Worm (Caenorhabditis elegans) whole organism, L1 larva: ENCODE data around the gene eif-2Bepsilon.

Experiments
- ces-1 ChIP-seq: fragments of 150-350 bp; optimal IDR thresholded peaks from 2 replicates; lab custom pipeline; 2014; ENCODE audit warnings: missing biosample characterization, missing genetic modification reagents, missing genetic modification characterization
- elt-3 ChIP-seq, 6 experiments: fragments of 150-350 bp in 1 of 6; sonication (generic microtip); optimal IDR thresholded peaks; 2 replicates each; lab custom pipeline; 2017 to 2018; ENCODE audit warnings: missing biosample characterization in 6 of 6, missing genetic modification characterization in 6 of 6, inconsistent platforms in 1 of 6
- fos-1 ChIP-seq: fragments of 150-350 bp; optimal IDR thresholded peaks from 2 replicates; lab custom pipeline; 2014; ENCODE audit warnings: missing biosample characterization, missing genetic modification characterization
- nhr-11 ChIP-seq: fragments of 150-350 bp; optimal IDR thresholded peaks from 2 replicates; lab custom pipeline; 2014; ENCODE audit warnings: missing biosample characterization, missing genetic modification characterization
- nhr-71 ChIP-seq: sonication (generic microtip); optimal IDR thresholded peaks from 2 replicates; lab custom pipeline; 2016; ENCODE audit warnings: mild to moderate bottlenecking, missing genetic modification characterization, moderate library complexity, missing compliant biosample characterization

DNA sequence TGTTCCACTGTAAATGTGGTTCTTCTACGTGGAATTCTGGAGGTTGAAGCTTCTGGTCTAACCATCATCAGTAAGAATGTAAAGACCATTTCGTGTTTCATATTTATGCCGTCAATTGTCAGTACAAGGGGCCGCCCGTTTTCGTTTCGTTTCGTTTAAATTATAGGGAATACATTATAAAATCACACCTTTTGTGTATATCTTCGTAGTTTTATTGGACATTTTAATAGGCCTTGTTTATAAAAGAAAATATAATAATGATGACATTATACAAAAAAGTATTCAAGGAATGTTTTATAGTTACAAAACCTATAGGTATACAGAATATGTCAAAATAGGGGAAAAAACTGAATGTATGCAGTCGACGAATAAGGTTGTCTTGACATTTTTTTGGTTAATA is 42.1 kb downstream of the eif-2Bepsilon start, which contains the start of gene ceh-7:
- TF ChIP-seq ces-1 (GFP tag; lab: Kevin White, UChicago), result no peak
- TF ChIP-seq nhr-11 (tag; lab: Kevin White, UChicago), result no peak
- TF ChIP-seq fos-1 (tag; lab: Kevin White, UChicago), result no peak
- TF ChIP-seq elt-3 (tag; optimal IDR thresholded peaks at IDR 0.05; lab: Kevin White, UChicago), result no peak
- TF ChIP-seq nhr-71 (tag; lab: Kevin White, UChicago), result no peak
